Fruit fly (Drosophila melanogaster) whole organism, wandering third instar larva: Measurements from ENCODE around the gene CG13077.

ENCODE experiments used
- CG32264 ChIP-seq: fragments of 200-800 bp; sonication (Bioruptor generic); optimal IDR thresholded peaks from 2 replicates; lab custom pipeline; 2016; ENCODE audit warnings: missing biosample characterization, missing genetic modification characterization
- Dfd ChIP-seq: fragments of >200 bp; optimal IDR thresholded peaks from 2 replicates; lab custom pipeline; 2017; ENCODE audit warnings: missing biosample characterization, missing genetic modification characterization
- GATAd ChIP-seq: sonication (Bioruptor generic); optimal IDR thresholded peaks from 2 replicates; lab custom pipeline; 2016; ENCODE audit warnings: missing biosample characterization, missing genetic modification characterization
- HLH106 ChIP-seq: fragments of 200-800 bp; optimal IDR thresholded peaks from 3 replicates; lab custom pipeline; 2019; ENCODE audit warnings: missing biosample characterization, mild to moderate bottlenecking, missing genetic modification characterization, moderate library complexity
- Hr83 ChIP-seq: fragments of 200-300 bp; sonication (Bioruptor generic); optimal IDR thresholded peaks from 2 replicates; lab custom pipeline; 2016; ENCODE audit warnings: missing biosample characterization, mild to moderate bottlenecking, missing genetic modification characterization, moderate library complexity; ENCODE audit not compliant: poor library complexity, severe bottlenecking
- N ChIP-seq: fragments of >200 bp; optimal IDR thresholded peaks from 2 replicates; lab custom pipeline; 2018; ENCODE audit warnings: missing biosample characterization, missing external identifiers, missing genetic modification characterization
- OdsH ChIP-seq: fragments of 200-800 bp; sonication (Bioruptor generic); optimal IDR thresholded peaks from 2 replicates; lab custom pipeline; 2016; ENCODE audit warnings: missing biosample characterization, mild to moderate bottlenecking, missing genetic modification characterization
- brk ChIP-seq: fragments of 200-800 bp; sonication (Bioruptor generic); optimal IDR thresholded peaks from 2 replicates; lab custom pipeline; 2016; ENCODE audit warnings: missing biosample characterization, mild to moderate bottlenecking, missing genetic modification characterization
- dmrt93B ChIP-seq: fragments of 200-800 bp; sonication (Bioruptor generic); optimal IDR thresholded peaks from 2 replicates; lab custom pipeline; 2018; ENCODE audit warnings: missing biosample characterization, mild to moderate bottlenecking, missing genetic modification characterization
- dsf ChIP-seq: sonication (Bioruptor generic); optimal IDR thresholded peaks from 2 replicates; lab custom pipeline; 2016; ENCODE audit warnings: missing biosample characterization, missing genetic modification characterization, borderline replicate concordance
- fru ChIP-seq: fragments of 200-800 bp; sonication (Bioruptor generic); optimal IDR thresholded peaks from 3 replicates; lab custom pipeline; 2016; ENCODE audit warnings: missing biosample characterization, mild to moderate bottlenecking, missing genetic modification characterization
- h ChIP-seq: fragments of 200-800 bp; sonication (Bioruptor generic); optimal IDR thresholded peaks from 3 replicates; lab custom pipeline; 2016; ENCODE audit warnings: missing biosample characterization, mild to moderate bottlenecking, missing genetic modification characterization
- jim ChIP-seq: fragments of 175-275, 200-325 bp; sonication (Bioruptor generic); optimal IDR thresholded peaks from 2 replicates; lab custom pipeline; 2016; ENCODE audit warnings: missing biosample characterization, mild to moderate bottlenecking, missing genetic modification characterization
- pan ChIP-seq: fragments of >200 bp; optimal IDR thresholded peaks from 2 replicates; lab custom pipeline; 2017

DNA sequence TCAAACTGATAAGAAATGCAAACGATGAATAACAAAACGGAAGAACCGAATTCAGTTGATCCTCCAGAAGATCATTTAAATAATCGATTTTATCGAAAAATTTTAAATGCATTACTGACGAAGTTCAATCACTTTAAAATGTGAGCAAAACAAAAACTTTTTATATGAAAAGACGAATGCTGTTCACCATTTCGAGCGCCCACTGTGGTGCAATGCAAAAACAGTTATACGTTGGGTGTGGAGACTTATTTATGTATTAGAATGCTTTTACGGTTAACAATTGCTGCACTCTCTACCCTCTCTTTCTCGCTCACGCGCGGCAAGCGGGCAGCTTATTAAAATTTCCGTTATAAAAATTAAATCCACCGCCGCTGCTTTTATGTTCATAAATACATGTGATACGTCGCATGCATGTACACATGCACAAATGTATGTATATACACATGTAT lies 5.2 kb downstream of the CG13077 start:
- TF ChIP-seq Dfd (GFP tag; lab: Kevin White, UChicago) (no peak), fru (GFP tag; lab: Kevin White, UChicago) (peak; percentile 55), OdsH (GFP tag; lab: Kevin White, UChicago) (peak; percentile 39), h (GFP tag; lab: Kevin White, UChicago) (peak; percentile 64), Hr83 (no peak), pan (no peak), dmrt93B (GFP tag; lab: Kevin White, UChicago) (no peak), N (GFP tag; lab: Kevin White, UChicago) (no peak), dsf (GFP tag; lab: Kevin White, UChicago) (no peak), brk (peak; percentile 41), GATAd (no peak), HLH106 (tag; lab: Kevin White, UChicago) (peak; percentile 37), jim (no peak), CG32264 (GFP tag; lab: Kevin White, UChicago) (no peak)
